Worm (Caenorhabditis elegans): ENCODE measurements around the gene ZK6.8.

DNA sequence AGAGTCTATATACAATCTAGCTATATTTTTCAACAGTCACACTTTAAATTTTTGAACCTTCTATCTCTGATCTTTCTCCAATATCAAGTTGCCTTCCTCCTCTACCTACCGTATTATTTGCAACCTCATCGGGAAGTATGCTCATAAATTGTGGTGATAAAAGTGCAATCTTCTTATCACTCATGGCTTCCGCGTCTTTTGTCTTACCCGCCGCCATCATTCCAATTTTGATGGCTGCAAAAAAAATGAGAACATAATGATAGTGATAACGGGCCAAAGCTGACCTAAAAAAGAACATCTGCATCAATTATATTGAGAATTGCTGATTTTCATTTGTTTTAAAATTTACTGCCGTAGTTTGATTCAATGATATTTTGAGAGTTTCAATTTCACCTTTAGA lies 4.9 kb upstream of the ZK6.8 start:
- TF ChIP-seq rnt-1 (tag; optimal IDR thresholded peaks at IDR 0.05) (no peak), elt-2 (tag; optimal IDR thresholded peaks at IDR 0.05) (no peak), nhr-11 (tag; optimal IDR thresholded peaks at IDR 0.05) (no peak), nhr-71 (tag; optimal IDR thresholded peaks at IDR 0.05) (no peak), ama-1 (optimal IDR thresholded peaks at IDR 0.05) (no peak), mdl-1 (tag; optimal IDR thresholded peaks at IDR 0.05) (no peak), vab-15 (tag; optimal IDR thresholded peaks at IDR 0.05) (no peak), fkh-4 (tag; optimal IDR thresholded peaks at IDR 0.05; ENCODE audit: borderline replicate concordance) (no peak)
